Fruit fly (Drosophila melanogaster) whole organism, wandering third instar larva: Measurements from ENCODE around the gene orb.

ENCODE experiments used
- Dif ChIP-seq: fragments of 200-275, 200-300 bp; sonication (Bioruptor generic); optimal IDR thresholded peaks from 2 replicates; lab custom pipeline; 2018; ENCODE audit warnings: missing biosample characterization, missing genetic modification characterization; ENCODE audit not compliant: partially characterized antibody
- Hr83 ChIP-seq: fragments of 200-300 bp; sonication (Bioruptor generic); optimal IDR thresholded peaks from 2 replicates; lab custom pipeline; 2016; ENCODE audit warnings: missing biosample characterization, mild to moderate bottlenecking, missing genetic modification characterization, moderate library complexity; ENCODE audit not compliant: poor library complexity, severe bottlenecking
- OdsH ChIP-seq: fragments of 200-800 bp; sonication (Bioruptor generic); optimal IDR thresholded peaks from 2 replicates; lab custom pipeline; 2016; ENCODE audit warnings: missing biosample characterization, mild to moderate bottlenecking, missing genetic modification characterization
- dl ChIP-seq, 2 experiments: fragments of 175-275, 200-275 bp in 1 of 2; fragments of 200-275 bp in 1 of 2; sonication (Bioruptor generic); optimal IDR thresholded peaks; lab custom pipeline; 2018; ENCODE audit warnings: mild to moderate bottlenecking in 2 of 2, missing biosample characterization in 2 of 2, missing genetic modification characterization in 2 of 2, moderate library complexity in 2 of 2; ENCODE audit not compliant: partially characterized antibody in 2 of 2, insufficient read depth in 1 of 2
- dmrt93B ChIP-seq: fragments of 200-800 bp; sonication (Bioruptor generic); optimal IDR thresholded peaks from 2 replicates; lab custom pipeline; 2018; ENCODE audit warnings: missing biosample characterization, mild to moderate bottlenecking, missing genetic modification characterization
- lola ChIP-seq: fragments of >200 bp; optimal IDR thresholded peaks from 2 replicates; lab custom pipeline; 2017; ENCODE audit warnings: missing biosample characterization, missing genetic modification characterization
- psq ChIP-seq: fragments of 200-800 bp; sonication (Bioruptor generic); optimal IDR thresholded peaks from 3 replicates; lab custom pipeline; 2017; ENCODE audit warnings: missing biosample characterization, mild to moderate bottlenecking, missing genetic modification characterization, moderate library complexity
- sage ChIP-seq: fragments of 200-800 bp; sonication (Bioruptor generic); optimal IDR thresholded peaks from 2 replicates; lab custom pipeline; 2016; ENCODE audit warnings: missing biosample characterization, mild to moderate bottlenecking, missing genetic modification characterization
- usp ChIP-seq: fragments of >200 bp; optimal IDR thresholded peaks from 2 replicates; lab custom pipeline; 2017; ENCODE audit warnings: missing biosample characterization, missing genetic modification characterization

DNA sequence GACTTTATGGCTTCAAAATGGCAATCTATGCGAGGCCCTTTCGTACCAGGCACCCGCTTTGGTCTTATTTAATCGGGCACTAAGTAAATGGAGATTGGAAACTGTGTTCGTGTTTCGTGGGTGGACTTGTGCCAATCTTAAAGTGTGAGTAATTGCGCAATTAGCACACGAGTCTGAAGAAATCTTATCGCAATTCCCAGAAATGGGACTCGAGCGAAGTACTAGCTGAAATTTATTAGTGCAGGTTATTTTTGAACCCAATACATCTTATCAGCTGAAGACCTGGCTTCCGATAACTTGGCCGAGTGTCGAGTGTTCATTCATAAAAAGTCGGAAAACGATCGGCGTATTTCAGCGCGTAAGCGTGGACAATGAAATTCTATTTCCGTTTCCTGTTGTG lies 36.2 kb upstream of the orb start:
- TF ChIP-seq OdsH (GFP tag; lab: Kevin White, UChicago) (no peak), Dif (GFP tag; lab: Kevin White, UChicago) (no peak), Hr83 (GFP tag; lab: Kevin White, UChicago) (no peak), dmrt93B (GFP tag; lab: Kevin White, UChicago) (no peak), sage (GFP tag; lab: Kevin White, UChicago) (no peak), psq (GFP tag; lab: Kevin White, UChicago) (no peak), lola (GFP tag; lab: Kevin White, UChicago) (no peak), usp (GFP tag; lab: Kevin White, UChicago) (no peak), dl (GFP tag; optimal IDR thresholded peaks at IDR 0.05; lab: Kevin White, UChicago; ENCODE audit: insufficient read depth in 1 of 2, partially characterized antibody in 2 of 2) (no peak)
